Worm (Caenorhabditis elegans): ENCODE data around the gene snf-12.

- TF ChIP-seq pha-4 (tag; optimal IDR thresholded peaks at IDR 0.05) (no peak), nhr-237 (tag; optimal IDR thresholded peaks at IDR 0.05) (no peak), nhr-76 (tag; optimal IDR thresholded peaks at IDR 0.05) (no peak), nhr-28 (tag; optimal IDR thresholded peaks at IDR 0.05) (no peak), unc-62 (GFP tag; optimal IDR thresholded peaks at IDR 0.05) (no peak)
Measured at ce11 chrX:9034310-9034709, 5.0 kb downstream of the snf-12 start, which contains the start of gene nep-22.

Data from whole organism, mixed stage, embryonic.